Worm (Caenorhabditis elegans): Measurements from ENCODE around the gene ras-1.

The ras-1 gene

ce11 chrII:12353816-12354215 is 1.8 kb upstream of the ras-1 start:
- TF ChIP-seq unc-62 (GFP tag; optimal IDR thresholded peaks at IDR 0.05): no peak

- TF ChIP-seq unc-62 (GFP tag; optimal IDR thresholded peaks at IDR 0.05): no peak
These were observed 1.1 kb upstream of the ras-1 start for ce11 chrII:12353104-12353503.

- TF ChIP-seq unc-62 (GFP tag; optimal IDR thresholded peaks at IDR 0.05): no peak
These were observed 1.2 kb downstream of the ras-1 start for ce11 chrII:12350737-12351275.

ce11 chrII:12349866-12350265 is 2.2 kb downstream of the ras-1 start:
- TF ChIP-seq unc-62 (GFP tag; optimal IDR thresholded peaks at IDR 0.05): no peak

ce11 chrII:12348957-12349356 is 3.1 kb downstream of the ras-1 start:
- no peak for TF ChIP-seq unc-62 (GFP tag; optimal IDR thresholded peaks at IDR 0.05)

- no peak for TF ChIP-seq unc-62 (GFP tag; optimal IDR thresholded peaks at IDR 0.05)
These were observed 5.6 kb downstream of the ras-1 start for ce11 chrII:12346289-12346989.

ce11 chrII:12344787-12345186 is 7.3 kb downstream of the ras-1 start, which contains the start of gene C44C11.6:
C44C11.6 (plus strand) TSS chrII:12344809.
- TF ChIP-seq unc-62 (GFP tag; optimal IDR thresholded peaks at IDR 0.05): no peak

- no peak for TF ChIP-seq unc-62 (GFP tag; optimal IDR thresholded peaks at IDR 0.05)
These were observed 8.3 kb downstream of the ras-1 start for ce11 chrII:12343710-12344109.

ce11 chrII:12342928-12343327 is 9.1 kb downstream of the ras-1 start:
- no peak for TF ChIP-seq unc-62 (GFP tag; optimal IDR thresholded peaks at IDR 0.05)

ce11 chrII:12341566-12342223 is 10.3 kb downstream of the ras-1 start:
- TF ChIP-seq unc-62 (GFP tag; optimal IDR thresholded peaks at IDR 0.05): no peak

ce11 chrII:12339644-12340043 is 12.4 kb downstream of the ras-1 start, which contains the start of gene sop-2:
sop-2 (plus strand) TSS chrII:12339944.
- TF ChIP-seq unc-62 (GFP tag; optimal IDR thresholded peaks at IDR 0.05): no peak

ce11 chrII:12339152-12339551 is 12.9 kb downstream of the ras-1 start:
- no peak for TF ChIP-seq unc-62 (GFP tag; optimal IDR thresholded peaks at IDR 0.05)

ce11 chrII:12335430-12335829 is 16.6 kb downstream of the ras-1 start, which contains the start of gene sre-52:
sre-52 (plus strand) TSS chrII:12335730.
- TF ChIP-seq unc-62 (GFP tag; optimal IDR thresholded peaks at IDR 0.05): no peak

ce11 chrII:12332624-12333023 is 19.4 kb downstream of the ras-1 start, which contains the start of gene sre-54:
sre-54 (plus strand) TSS chrII:12332924.
- no peak for TF ChIP-seq unc-62 (GFP tag; optimal IDR thresholded peaks at IDR 0.05)

ce11 chrII:12328994-12329393 is 23.0 kb downstream of the ras-1 start, which contains the start of gene sre-55:
sre-55 (plus strand) TSS chrII:12329294.
- no peak for TF ChIP-seq unc-62 (GFP tag; optimal IDR thresholded peaks at IDR 0.05)

- TF ChIP-seq unc-62 (GFP tag; optimal IDR thresholded peaks at IDR 0.05): no peak
These were observed 27.9 kb downstream of the ras-1 start, which contains the start of gene sre-56 for ce11 chrII:12324159-12324558. sre-56 (plus strand) TSS chrII:12324459.

ce11 chrII:12323305-12323704 is 28.7 kb downstream of the ras-1 start, which contains the start of gene sre-53:
sre-53 (minus strand) TSS chrII:12323405.
- no peak for TF ChIP-seq unc-62 (GFP tag; optimal IDR thresholded peaks at IDR 0.05)

Measured in whole organism, dauer.